Worm (Caenorhabditis elegans) whole organism, L1 larva: ENCODE measurements around the gene nlp-47.

ENCODE experiments used
- F16B12.6 ChIP-seq: fragments of 150-350 bp; optimal IDR thresholded peaks from 2 replicates; lab custom pipeline; 2014; ENCODE audit warnings: missing biosample characterization, missing genetic modification characterization
- Y116A8C.19 ChIP-seq: sonication (generic microtip); optimal IDR thresholded peaks from 2 replicates; lab custom pipeline; 2016; ENCODE audit warnings: missing compliant biosample characterization, missing genetic modification characterization, borderline replicate concordance
- aha-1 ChIP-seq: fragments of 150-350 bp; optimal IDR thresholded peaks from 2 replicates; lab custom pipeline; 2014; ENCODE audit warnings: missing biosample characterization, missing genetic modification characterization
- aly-2 ChIP-seq: fragments of 150-350 bp; optimal IDR thresholded peaks from 2 replicates; lab custom pipeline; 2014; ENCODE audit warnings: missing biosample characterization, missing genetic modification characterization
- ceh-90 ChIP-seq: sonication (generic microtip); optimal IDR thresholded peaks from 2 replicates; lab custom pipeline; 2016; ENCODE audit warnings: missing genetic modification characterization, missing compliant biosample characterization
- ces-1 ChIP-seq: fragments of 150-350 bp; optimal IDR thresholded peaks from 2 replicates; lab custom pipeline; 2014; ENCODE audit warnings: missing biosample characterization, missing genetic modification reagents, missing genetic modification characterization
- efl-1 ChIP-seq, 4 experiments: fragments of 150-350 bp; optimal IDR thresholded peaks in 3 of 4; peaks in 1 of 4; 1 replicate in 1 of 4; 2 replicates in 3 of 4; lab custom pipeline; 2014; ENCODE audit warnings: missing biosample characterization in 2 of 4, missing genetic modification characterization in 2 of 4, missing genetic modification reagents in 2 of 4
- efl-3 ChIP-seq: fragments of 200-800 bp; sonication (Bioruptor generic); optimal IDR thresholded peaks from 2 replicates; lab custom pipeline; 2018; ENCODE audit warnings: mild to moderate bottlenecking, missing genetic modification characterization, missing compliant biosample characterization
- egl-13 ChIP-seq: sonication (generic microtip); optimal IDR thresholded peaks from 2 replicates; lab custom pipeline; 2016; ENCODE audit warnings: missing genotype, missing genetic modification reagents, missing genetic modification characterization, missing compliant biosample characterization
- egl-27 ChIP-seq, 2 experiments: fragments of 150-350 bp in 1 of 2; sonication (generic microtip); optimal IDR thresholded peaks; 3 replicates each; lab custom pipeline; 2017 to 2018; ENCODE audit warnings: missing biosample characterization in 2 of 2, missing genetic modification characterization in 2 of 2, missing genetic modification reagents in 2 of 2
- elt-2 ChIP-seq: sonication (generic microtip); optimal IDR thresholded peaks from 2 replicates; lab custom pipeline; 2016; ENCODE audit warnings: missing genetic modification characterization, mild to moderate bottlenecking, inconsistent platforms, missing compliant biosample characterization, missing genetic modification reagents
- ets-5 ChIP-seq: fragments of 200-800 bp; sonication (Bioruptor generic); IDR thresholded peaks from 2 replicates; pipeline ENCODE4 v1.3.6; 2022; ENCODE audit warnings: missing genetic modification characterization, missing compliant biosample characterization
- fkh-10 ChIP-seq: sonication (generic microtip); optimal IDR thresholded peaks from 2 replicates; lab custom pipeline; 2017; ENCODE audit warnings: missing biosample characterization, missing genetic modification reagents, missing genetic modification characterization
- fkh-8 ChIP-seq: sonication (generic microtip); optimal IDR thresholded peaks from 2 replicates; lab custom pipeline; 2016; ENCODE audit warnings: mild to moderate bottlenecking, missing genetic modification characterization, missing compliant biosample characterization
- fos-1 ChIP-seq: fragments of 150-350 bp; optimal IDR thresholded peaks from 2 replicates; lab custom pipeline; 2014; ENCODE audit warnings: missing biosample characterization, missing genetic modification characterization
- grh-1 ChIP-seq: fragments of 200-800 bp; sonication (Bioruptor generic); IDR thresholded peaks from 2 replicates; pipeline ENCODE4 v1.3.6; 2022; ENCODE audit warnings: missing genetic modification reagents, missing genetic modification characterization, missing compliant biosample characterization
- hlh-17 ChIP-seq: fragments of 200-800 bp; sonication (Bioruptor generic); optimal IDR thresholded peaks from 2 replicates; lab custom pipeline; 2018; ENCODE audit warnings: missing genetic modification characterization, mild to moderate bottlenecking, missing compliant biosample characterization, moderate library complexity, borderline replicate concordance
- hlh-4 ChIP-seq: sonication (generic microtip); optimal IDR thresholded peaks from 2 replicates; lab custom pipeline; 2016; ENCODE audit warnings: mild to moderate bottlenecking, missing genetic modification characterization, missing compliant biosample characterization
- hpl-2 ChIP-seq: fragments of 150-350 bp; optimal IDR thresholded peaks from 2 replicates; lab custom pipeline; 2014; ENCODE audit warnings: missing biosample characterization, missing genetic modification reagents, missing genetic modification characterization
- isw-1 ChIP-seq: fragments of 200-800 bp; sonication (Bioruptor generic); IDR thresholded peaks from 2 replicates; pipeline ENCODE4 v1.3.6; 2022; ENCODE audit warnings: missing genetic modification characterization, missing compliant biosample characterization
- jun-1 ChIP-seq: fragments of 150-350 bp; optimal IDR thresholded peaks from 2 replicates; lab custom pipeline; 2014; ENCODE audit warnings: missing biosample characterization, missing genetic modification reagents, missing genetic modification characterization
- lin-15B ChIP-seq: fragments of 150-350 bp; sonication (generic microtip); optimal IDR thresholded peaks from 3 replicates; lab custom pipeline; 2014; ENCODE audit warnings: missing biosample characterization, missing genetic modification characterization
- lin-35 ChIP-seq, 2 experiments: fragments of 150-350 bp; optimal IDR thresholded peaks; 2 replicates each; lab custom pipeline; 2014; ENCODE audit warnings: missing biosample characterization in 2 of 2, missing genetic modification characterization in 2 of 2, missing genetic modification reagents in 2 of 2
- lin-39 ChIP-seq: fragments of 150-350 bp; optimal IDR thresholded peaks from 2 replicates; lab custom pipeline; 2014; ENCODE audit warnings: missing biosample characterization, missing genetic modification reagents, missing genetic modification characterization
- lir-3 ChIP-seq: sonication (generic microtip); optimal IDR thresholded peaks from 2 replicates; lab custom pipeline; 2016; ENCODE audit warnings: mild to moderate bottlenecking, missing genetic modification characterization, moderate library complexity, missing compliant biosample characterization; ENCODE audit not compliant: poor library complexity
- mdl-1 ChIP-seq, 2 experiments: fragments of 150-350 bp; optimal IDR thresholded peaks; 2 replicates each; lab custom pipeline; 2014 to 2017; ENCODE audit warnings: missing biosample characterization in 2 of 2, missing genetic modification characterization in 2 of 2, inconsistent platforms in 1 of 2
- mep-1 ChIP-seq: fragments of 150-350 bp; optimal IDR thresholded peaks from 2 replicates; lab custom pipeline; 2014; ENCODE audit warnings: missing biosample characterization, missing genetic modification characterization
- nhr-11 ChIP-seq: fragments of 150-350 bp; optimal IDR thresholded peaks from 2 replicates; lab custom pipeline; 2014; ENCODE audit warnings: missing biosample characterization, missing genetic modification characterization
- nhr-47 ChIP-seq: sonication (generic microtip); optimal IDR thresholded peaks from 2 replicates; lab custom pipeline; 2016; ENCODE audit warnings: mild to moderate bottlenecking, missing genetic modification characterization, moderate library complexity, missing compliant biosample characterization
- nhr-71 ChIP-seq: sonication (generic microtip); optimal IDR thresholded peaks from 2 replicates; lab custom pipeline; 2016; ENCODE audit warnings: mild to moderate bottlenecking, missing genetic modification characterization, moderate library complexity, missing compliant biosample characterization
- nhr-76 ChIP-seq: sonication (generic microtip); optimal IDR thresholded peaks from 2 replicates; lab custom pipeline; 2017; ENCODE audit warnings: missing biosample characterization, missing genetic modification characterization
- nhr-84 ChIP-seq: sonication (generic microtip); optimal IDR thresholded peaks from 2 replicates; lab custom pipeline; 2017; ENCODE audit warnings: missing biosample characterization, missing genetic modification characterization
- nhr-90 ChIP-seq: sonication (generic microtip); optimal IDR thresholded peaks from 2 replicates; lab custom pipeline; 2016; ENCODE audit warnings: mild to moderate bottlenecking, missing genetic modification characterization, missing compliant biosample characterization; ENCODE audit not compliant: poor library complexity
- pag-3 ChIP-seq: sonication (generic microtip); optimal IDR thresholded peaks from 2 replicates; lab custom pipeline; 2017; ENCODE audit warnings: missing genetic modification characterization, mild to moderate bottlenecking, missing compliant biosample characterization, antibody characterized with exemption, borderline replicate concordance; ENCODE audit not compliant: insufficient read depth
- pax-3 ChIP-seq: fragments of 200-800 bp; sonication (Bioruptor generic); optimal IDR thresholded peaks from 2 replicates; lab custom pipeline; 2018; ENCODE audit warnings: mild to moderate bottlenecking, missing genetic modification characterization, moderate library complexity, missing compliant biosample characterization
- pqm-1 ChIP-seq: sonication (generic microtip); optimal IDR thresholded peaks from 3 replicates; lab custom pipeline; 2017; ENCODE audit warnings: missing biosample characterization, missing genetic modification characterization
- skn-1 ChIP-seq: fragments of 150-350 bp; optimal IDR thresholded peaks from 2 replicates; lab custom pipeline; 2014; ENCODE audit warnings: missing biosample characterization, missing genetic modification characterization
- snpc-4 ChIP-seq: fragments of 150-350 bp; optimal IDR thresholded peaks from 2 replicates; lab custom pipeline; 2014; ENCODE audit warnings: missing biosample characterization, missing genetic modification characterization
- snu-23 ChIP-seq: sonication (generic microtip); optimal IDR thresholded peaks from 2 replicates; lab custom pipeline; 2016; ENCODE audit warnings: missing genetic modification characterization, missing compliant biosample characterization
- sox-4 ChIP-seq: sonication (generic microtip); optimal IDR thresholded peaks from 2 replicates; lab custom pipeline; 2016; ENCODE audit warnings: missing genetic modification characterization, missing compliant biosample characterization
- sptf-1 ChIP-seq: fragments of 150-350 bp; optimal IDR thresholded peaks from 2 replicates; lab custom pipeline; 2014; ENCODE audit warnings: missing biosample characterization, missing genetic modification characterization
- sup-37 ChIP-seq: fragments of 200-800 bp; sonication (Bioruptor generic); optimal IDR thresholded peaks from 2 replicates; lab custom pipeline; 2018; ENCODE audit warnings: mild to moderate bottlenecking, missing genetic modification characterization, missing compliant biosample characterization
- tbx-2 ChIP-seq: sonication (generic microtip); optimal IDR thresholded peaks from 2 replicates; lab custom pipeline; 2016; ENCODE audit warnings: missing genetic modification characterization, missing compliant biosample characterization
- tlp-1 ChIP-seq: fragments of 150-350 bp; optimal IDR thresholded peaks from 2 replicates; lab custom pipeline; 2014; ENCODE audit warnings: missing biosample characterization, missing genetic modification characterization
- unc-130 ChIP-seq: fragments of 150-350 bp; optimal IDR thresholded peaks from 2 replicates; lab custom pipeline; 2017; ENCODE audit warnings: missing biosample characterization, missing genetic modification characterization, inconsistent platforms
- unc-30 ChIP-seq: sonication (generic microtip); optimal IDR thresholded peaks from 2 replicates; lab custom pipeline; 2017; ENCODE audit warnings: missing biosample characterization, missing genetic modification characterization
- unc-86 ChIP-seq: sonication (generic microtip); optimal IDR thresholded peaks from 2 replicates; lab custom pipeline; 2016; ENCODE audit warnings: missing genetic modification characterization, missing compliant biosample characterization
- unc-98 ChIP-seq: fragments of 200-800 bp; sonication (Bioruptor generic); IDR thresholded peaks from 2 replicates; pipeline ENCODE4 v1.3.6; 2022; ENCODE audit warnings: missing genetic modification characterization, missing compliant biosample characterization
- vab-15 ChIP-seq: sonication (generic microtip); optimal IDR thresholded peaks from 2 replicates; lab custom pipeline; 2017; ENCODE audit warnings: missing genotype, mild to moderate bottlenecking, missing genetic modification characterization, missing compliant biosample characterization
- ztf-4 ChIP-seq: fragments of 150-350 bp; optimal IDR thresholded peaks from 2 replicates; lab custom pipeline; 2014; ENCODE audit warnings: missing biosample characterization, missing genetic modification characterization

Gene nlp-47

ce11 chrIV:5317106-5317505 is 26.5 kb downstream of the nlp-47 start (continued):
- TF ChIP-seq sup-37 (GFP tag; lab: Kevin White, UChicago) (no peak), nhr-84 (tag; lab: Kevin White, UChicago) (no peak), efl-3 (GFP tag; lab: Kevin White, UChicago) (no peak), nhr-76 (tag; lab: Kevin White, UChicago) (no peak), tbx-2 (peak; percentile 11), lin-15B (tag; lab: Kevin White, UChicago) (no peak), isw-1 (GFP tag; lab: Robert Waterston, UW) (no peak), F16B12.6 (tag; lab: Kevin White, UChicago) (no peak), unc-86 (no peak), fos-1 (tag; lab: Kevin White, UChicago) (peak; percentile 56), ces-1 (no peak), pax-3 (tag; lab: Kevin White, UChicago) (no peak), mdl-1 (tag; optimal IDR thresholded peaks at IDR 0.05; lab: Kevin White, UChicago) (no peak)

- TF ChIP-seq fkh-8 (tag; lab: Kevin White, UChicago) (no peak), grh-1 (GFP tag; lab: Robert Waterston, UW) (no peak), aha-1 (no peak), unc-130 (tag; lab: Kevin White, UChicago) (no peak), pax-3 (tag; lab: Kevin White, UChicago) (no peak), ets-5 (no peak), F16B12.6 (tag; lab: Kevin White, UChicago) (no peak), isw-1 (GFP tag; lab: Robert Waterston, UW) (no peak), elt-2 (tag; lab: Kevin White, UChicago) (peak; percentile 2), tlp-1 (tag; lab: Kevin White, UChicago) (no peak), pqm-1 (no peak), fos-1 (tag; lab: Kevin White, UChicago) (no peak), fkh-10 (GFP tag; lab: Kevin White, UChicago) (no peak), nhr-71 (tag; lab: Kevin White, UChicago) (peak; percentile 26), skn-1 (tag; lab: Kevin White, UChicago) (no peak), hpl-2 (GFP tag; lab: Kevin White, UChicago) (no peak), ces-1 (no peak), efl-1 (optimal IDR thresholded peaks at IDR 0.05; lab: Kevin White, UChicago) (peak; percentile 49 to 50), efl-1 (GFP tag; optimal IDR thresholded peaks at IDR 0.05 in 1 of 2; lab: Kevin White, UChicago) (peak in 1 of 2 experiments; percentile 18), vab-15 (tag; lab: Kevin White, UChicago) (no peak), nhr-90 (tag; lab: Kevin White, UChicago) (no peak), aly-2 (tag; lab: Kevin White, UChicago) (no peak), egl-27 (tag; optimal IDR thresholded peaks at IDR 0.05; lab: Kevin White, UChicago) (no peak), jun-1 (no peak), lin-39 (tag; lab: Kevin White, UChicago) (no peak), sptf-1 (no peak), lin-35 (GFP tag; optimal IDR thresholded peaks at IDR 0.05; lab: Kevin White, UChicago) (peak in 1 of 2 experiments; percentile 37), sox-4 (no peak), pag-3 (tag; lab: Kevin White, UChicago) (no peak), unc-98 (GFP tag; lab: Robert Waterston, UW) (no peak), ztf-4 (no peak), snpc-4 (tag; lab: Kevin White, UChicago) (peak; percentile 51), hlh-17 (GFP tag; lab: Kevin White, UChicago) (no peak), lir-3 (tag; lab: Kevin White, UChicago) (no peak), Y116A8C.19 (no peak), nhr-47 (tag; lab: Kevin White, UChicago) (no peak), hlh-4 (no peak), mdl-1 (tag; optimal IDR thresholded peaks at IDR 0.05; lab: Kevin White, UChicago) (no peak), nhr-11 (tag; lab: Kevin White, UChicago) (no peak), snu-23 (GFP tag; lab: Kevin White, UChicago) (no peak), ceh-90 (tag; lab: Kevin White, UChicago) (no peak), egl-13 (tag; lab: Kevin White, UChicago) (no peak), unc-30 (tag; lab: Kevin White, UChicago) (no peak), mep-1 (tag; lab: Kevin White, UChicago) (peak; percentile 20)
Measured at ce11 chrIV:5318835-5319303, 28.2 kb downstream of the nlp-47 start, which contains the start of gene slc-46A. Gene slc-46A, plus strand, starts transcription at chrIV:5319253.
